Worm (Caenorhabditis elegans): ENCODE results near the gene rgl-1.

- no peak for TF ChIP-seq sox-4 (tag; optimal IDR thresholded peaks at IDR 0.05)
- TF ChIP-seq lin-39 (tag; optimal IDR thresholded peaks at IDR 0.05), result no peak
- no peak for TF ChIP-seq ztf-11 (tag; optimal IDR thresholded peaks at IDR 0.05)
- no peak for TF ChIP-seq elt-2 (tag; optimal IDR thresholded peaks at IDR 0.05)
- no peak for TF ChIP-seq unc-62 (GFP tag; optimal IDR thresholded peaks at IDR 0.05)
- TF ChIP-seq mdl-1 (tag; optimal IDR thresholded peaks at IDR 0.05), result no peak
- no peak for TF ChIP-seq nhr-76 (tag; optimal IDR thresholded peaks at IDR 0.05)
- TF ChIP-seq pqm-1 (tag; optimal IDR thresholded peaks at IDR 0.05), result no peak
- no peak for TF ChIP-seq ceh-63 (GFP tag; optimal IDR thresholded peaks at IDR 0.05)
- peak; percentile 71 for TF ChIP-seq fkh-10 (GFP tag; optimal IDR thresholded peaks at IDR 0.05)
- TF ChIP-seq sup-37 (GFP tag; optimal IDR thresholded peaks at IDR 0.05), result no peak
- TF ChIP-seq lin-15B (tag; optimal IDR thresholded peaks at IDR 0.05), result no peak
Observed at ce11 chrX:3181376-3181775, 38.8 kb downstream of the rgl-1 start.
